Fruit fly (Drosophila melanogaster): Measurements from ENCODE around the gene Cul2.

DNA sequence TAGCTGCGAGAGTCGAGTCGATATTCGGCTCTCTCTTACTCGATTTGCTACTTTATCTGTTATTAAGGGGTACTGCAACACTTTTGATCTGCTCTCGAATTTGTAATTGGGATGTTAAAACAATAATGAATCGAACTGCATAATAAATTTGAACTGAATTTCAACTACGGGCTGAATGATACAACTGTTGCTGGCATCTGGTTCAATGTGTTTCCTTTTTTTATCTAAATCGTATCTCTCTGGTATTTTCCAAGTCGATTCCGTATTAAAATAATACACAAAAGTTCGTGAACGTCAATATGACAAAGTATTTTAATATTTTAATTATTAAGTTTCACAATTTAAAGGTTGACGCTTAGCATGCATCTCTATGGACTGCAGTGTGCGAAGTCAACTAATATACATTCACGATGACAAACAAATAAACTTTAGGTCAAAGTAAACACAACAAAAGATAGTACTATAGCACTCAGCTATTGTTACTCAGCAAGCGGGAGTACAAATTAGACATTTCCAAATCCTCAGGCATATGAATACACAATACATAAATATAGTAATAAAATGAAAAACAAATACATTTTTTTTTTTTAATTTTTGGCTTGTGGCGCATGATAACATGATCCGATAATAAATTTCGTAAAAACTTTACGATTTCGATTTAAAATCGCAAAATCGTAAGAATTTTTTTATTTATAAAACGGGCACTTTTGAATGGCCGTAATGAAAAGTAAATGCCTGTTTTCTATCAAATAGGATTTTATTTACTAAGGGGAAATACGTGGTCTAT, 34.7 kb upstream of the Cul2 start, which contains the start of gene CG2201:
- TF ChIP-seq Dfd (GFP tag; optimal IDR thresholded peaks at IDR 0.05): peak; percentile 24
- TF ChIP-seq foxo (GFP tag; optimal IDR thresholded peaks at IDR 0.05): peak; percentile 15 to 49
- TF ChIP-seq CG9705 (GFP tag; optimal IDR thresholded peaks at IDR 0.05): no peak
- no peak for TF ChIP-seq CrebA (GFP tag; optimal IDR thresholded peaks at IDR 0.05; ENCODE audit: borderline replicate concordance)
- TF ChIP-seq Jra (GFP tag; optimal IDR thresholded peaks at IDR 0.05): no peak
- TF ChIP-seq brk (GFP tag; optimal IDR thresholded peaks at IDR 0.05): no peak
- TF ChIP-seq psq (GFP tag; optimal IDR thresholded peaks at IDR 0.05): peak; percentile 8
- TF ChIP-seq rgr (GFP tag; optimal IDR thresholded peaks at IDR 0.05): peak; percentile 43
- TF ChIP-seq HLH106 (tag; optimal IDR thresholded peaks at IDR 0.05): peak; percentile 51
